Fruit fly (Drosophila melanogaster) whole organism, prepupa: ENCODE measurements around the gene CG10035.
A peak's percentile ranks its signal among the peaks of the same experiment; 100 is the strongest.

Source experiments
- Blimp-1 ChIP-seq: fragments of 200-800 bp; sonication (Bioruptor generic); optimal IDR thresholded peaks from 3 replicates; lab custom pipeline; 2017; ENCODE audit warnings: missing biosample characterization, missing genetic modification characterization, mild to moderate bottlenecking, moderate library complexity, missing genetic modification reagents
- CG10631 ChIP-seq: fragments of 200-800 bp; sonication (Bioruptor generic); optimal IDR thresholded peaks from 2 replicates; lab custom pipeline; 2016; ENCODE audit warnings: missing biosample characterization, missing genetic modification characterization
- CG11294 ChIP-seq: fragments of 200-800 bp; sonication (Bioruptor generic); IDR thresholded peaks from 2 replicates; pipeline ENCODE4 v1.3.6; 2022; ENCODE audit warnings: missing biosample characterization, missing genetic modification characterization
- CG11762 ChIP-seq: fragments of 200-800 bp; sonication (Bioruptor generic); optimal IDR thresholded peaks from 3 replicates; lab custom pipeline; 2016; ENCODE audit warnings: missing biosample characterization, missing genetic modification characterization; ENCODE audit not compliant: insufficient read depth
- CG11902 ChIP-seq: fragments of 200-800 bp; sonication (Bioruptor generic); optimal IDR thresholded peaks from 3 replicates; lab custom pipeline; 2016; ENCODE audit warnings: missing biosample characterization, missing genetic modification characterization
- CG1621 ChIP-seq: fragments of 200-800 bp; sonication (Bioruptor generic); optimal IDR thresholded peaks from 3 replicates; lab custom pipeline; 2018; ENCODE audit warnings: missing biosample characterization, mild to moderate bottlenecking, missing genetic modification characterization
- CG16779 ChIP-seq: fragments of 200-800 bp; sonication (Bioruptor generic); optimal IDR thresholded peaks from 3 replicates; lab custom pipeline; 2017; ENCODE audit warnings: missing biosample characterization, mild to moderate bottlenecking, missing genetic modification characterization
- CG3032 ChIP-seq: fragments of 200-800 bp; optimal IDR thresholded peaks from 2 replicates; lab custom pipeline; 2019; ENCODE audit warnings: missing biosample characterization, mild to moderate bottlenecking, missing genetic modification characterization, moderate library complexity
- CG31627 ChIP-seq: fragments of 200-800 bp; sonication (Bioruptor generic); optimal IDR thresholded peaks from 3 replicates; lab custom pipeline; 2016; ENCODE audit warnings: missing biosample characterization, missing genetic modification characterization
- CG32006 ChIP-seq: fragments of 200-800 bp; sonication (Bioruptor generic); optimal IDR thresholded peaks from 3 replicates; lab custom pipeline; 2017; ENCODE audit warnings: missing biosample characterization, mild to moderate bottlenecking, missing genetic modification characterization
- CG34406 ChIP-seq: fragments of 200-800 bp; sonication (Bioruptor generic); optimal IDR thresholded peaks from 3 replicates; lab custom pipeline; 2016; ENCODE audit warnings: missing biosample characterization, missing genetic modification characterization
- CG3919 ChIP-seq: fragments of 200-800 bp; sonication (Bioruptor generic); optimal IDR thresholded peaks from 3 replicates; lab custom pipeline; 2016; ENCODE audit warnings: missing biosample characterization, missing genetic modification characterization
- CG6276 ChIP-seq: fragments of 200-800 bp; sonication (Bioruptor generic); optimal IDR thresholded peaks from 2 replicates; lab custom pipeline; 2017; ENCODE audit warnings: missing biosample characterization, mild to moderate bottlenecking, missing genetic modification characterization
- CG6792 ChIP-seq: fragments of 200-800 bp; sonication (Bioruptor generic); optimal IDR thresholded peaks from 3 replicates; lab custom pipeline; 2016; ENCODE audit warnings: missing biosample characterization, missing genetic modification characterization
- CG6854 ChIP-seq: fragments of 200-800 bp; sonication (Bioruptor generic); optimal IDR thresholded peaks from 2 replicates; lab custom pipeline; 2017; ENCODE audit warnings: missing biosample characterization, mild to moderate bottlenecking, missing genetic modification characterization
- CG8632 ChIP-seq: fragments of 200-800 bp; sonication (Bioruptor generic); optimal IDR thresholded peaks from 3 replicates; lab custom pipeline; 2016; ENCODE audit warnings: missing biosample characterization, missing genetic modification characterization
- Eip75B ChIP-seq: fragments of 200-800 bp; sonication (Bioruptor generic); optimal IDR thresholded peaks from 3 replicates; lab custom pipeline; 2016; ENCODE audit warnings: missing biosample characterization, missing genetic modification characterization
- Eip78C ChIP-seq: fragments of 200-800 bp; sonication (Bioruptor generic); peaks from one replicate; lab custom pipeline; 2016; ENCODE audit warnings: missing biosample characterization, missing genetic modification characterization
- Ets21C ChIP-seq: fragments of 200-800 bp; sonication (Bioruptor generic); optimal IDR thresholded peaks from 3 replicates; lab custom pipeline; 2016; ENCODE audit warnings: missing biosample characterization, missing genetic modification characterization
- Ets96B ChIP-seq: fragments of 200-800 bp; optimal IDR thresholded peaks from 2 replicates; lab custom pipeline; 2019; ENCODE audit warnings: missing biosample characterization, mild to moderate bottlenecking, missing genetic modification characterization, moderate library complexity
- Gug ChIP-seq: fragments of 200-800 bp; sonication (Bioruptor generic); IDR thresholded peaks from 2 replicates; pipeline ENCODE4 v1.3.6; 2022; ENCODE audit warnings: missing biosample characterization, missing genetic modification characterization
- Hr38 ChIP-seq: sonication (Bioruptor generic); optimal IDR thresholded peaks from 2 replicates; lab custom pipeline; 2016; ENCODE audit warnings: missing biosample characterization, missing genetic modification characterization
- Hr39 ChIP-seq: fragments of 200-800 bp; sonication (Bioruptor generic); optimal IDR thresholded peaks from 2 replicates; lab custom pipeline; 2016; ENCODE audit warnings: missing biosample characterization, missing genetic modification characterization
- Met ChIP-seq: fragments of 200-800 bp; sonication (Bioruptor generic); optimal IDR thresholded peaks from 3 replicates; lab custom pipeline; 2016; ENCODE audit warnings: missing biosample characterization, missing genetic modification characterization
- OdsH ChIP-seq: fragments of 200-800 bp; sonication (Bioruptor generic); optimal IDR thresholded peaks from 3 replicates; lab custom pipeline; 2016; ENCODE audit warnings: missing biosample characterization, missing genetic modification characterization
- Smox ChIP-seq: fragments of 200-800 bp; sonication (Bioruptor generic); optimal IDR thresholded peaks from 3 replicates; lab custom pipeline; 2016; ENCODE audit warnings: missing biosample characterization, missing genetic modification characterization
- Sox14 ChIP-seq: fragments of 200-800 bp; sonication (Bioruptor generic); optimal IDR thresholded peaks from 3 replicates; lab custom pipeline; 2016; ENCODE audit warnings: missing biosample characterization, missing genetic modification characterization
- dac ChIP-seq: fragments of 200-800 bp; sonication (Bioruptor generic); optimal IDR thresholded peaks from 2 replicates; lab custom pipeline; 2017; ENCODE audit warnings: missing biosample characterization, mild to moderate bottlenecking, missing genetic modification characterization
- dsx ChIP-seq: fragments of 200-800 bp; optimal IDR thresholded peaks from 3 replicates; lab custom pipeline; 2019; ENCODE audit warnings: missing biosample characterization, mild to moderate bottlenecking, missing genetic modification characterization, moderate library complexity; ENCODE audit not compliant: poor library complexity, severe bottlenecking
- eg ChIP-seq: fragments of 200-800 bp; sonication (Bioruptor generic); IDR thresholded peaks from 3 replicates; pipeline ENCODE4 v1.3.6; 2022; ENCODE audit warnings: missing biosample characterization, missing genetic modification characterization
- esn ChIP-seq: fragments of 200-800 bp; sonication (Bioruptor generic); optimal IDR thresholded peaks from 2 replicates; lab custom pipeline; 2016; ENCODE audit warnings: missing biosample characterization, mild to moderate bottlenecking, missing genetic modification characterization, moderate library complexity
- fd85E ChIP-seq: fragments of 200-800 bp; sonication (Bioruptor generic); optimal IDR thresholded peaks from 3 replicates; lab custom pipeline; 2016; ENCODE audit warnings: missing biosample characterization, missing genetic modification characterization
- fkh ChIP-seq: fragments of 200-800 bp; sonication (Bioruptor generic); optimal IDR thresholded peaks from 3 replicates; lab custom pipeline; 2017; ENCODE audit warnings: missing biosample characterization, mild to moderate bottlenecking, missing genetic modification characterization, moderate library complexity
- pdm3 ChIP-seq: fragments of 200-800 bp; sonication (Bioruptor generic); optimal IDR thresholded peaks from 3 replicates; lab custom pipeline; 2016; ENCODE audit warnings: missing biosample characterization, missing genetic modification characterization
- salr ChIP-seq, 2 experiments: fragments of 200-800 bp; sonication (Bioruptor generic); optimal IDR thresholded peaks; 3 replicates each; lab custom pipeline; 2016 to 2018; ENCODE audit warnings: missing biosample characterization in 2 of 2, missing genetic modification characterization in 2 of 2, mild to moderate bottlenecking in 1 of 2
- ss ChIP-seq, 2 experiments: fragments of 200-800 bp; sonication (Bioruptor generic); optimal IDR thresholded peaks; 2 replicates in 1 of 2; 3 replicates in 1 of 2; lab custom pipeline; 2017 to 2018; ENCODE audit warnings: mild to moderate bottlenecking in 2 of 2, missing biosample characterization in 2 of 2, missing genetic modification characterization in 2 of 2, moderate library complexity in 1 of 2
- svp ChIP-seq: fragments of 200-800 bp; sonication (Bioruptor generic); peaks from one replicate; lab custom pipeline; 2016; ENCODE audit warnings: missing biosample characterization, missing genetic modification characterization
- topi ChIP-seq: fragments of 200-800 bp; sonication (Bioruptor generic); optimal IDR thresholded peaks from 3 replicates; lab custom pipeline; 2016; ENCODE audit warnings: missing biosample characterization, missing genetic modification characterization
- vri ChIP-seq: fragments of 200-800 bp; sonication (Bioruptor generic); optimal IDR thresholded peaks from 3 replicates; lab custom pipeline; 2016; ENCODE audit warnings: missing biosample characterization, mild to moderate bottlenecking, missing genetic modification characterization

CG10035 gene

dm6 chr3R:12363544-12363943 lies 18.9 kb downstream of the CG10035 start:
- TF ChIP-seq Ets21C: no peak
- no peak for TF ChIP-seq fd85E (GFP tag; lab: Kevin White, UChicago)
- TF ChIP-seq dsx: peak; percentile 50
- TF ChIP-seq CG32006: no peak
- no peak for TF ChIP-seq OdsH (GFP tag; lab: Kevin White, UChicago)
- no peak for TF ChIP-seq topi (GFP tag; lab: Kevin White, UChicago)
- TF ChIP-seq, all 60 proteins: peak for 1

DNA sequence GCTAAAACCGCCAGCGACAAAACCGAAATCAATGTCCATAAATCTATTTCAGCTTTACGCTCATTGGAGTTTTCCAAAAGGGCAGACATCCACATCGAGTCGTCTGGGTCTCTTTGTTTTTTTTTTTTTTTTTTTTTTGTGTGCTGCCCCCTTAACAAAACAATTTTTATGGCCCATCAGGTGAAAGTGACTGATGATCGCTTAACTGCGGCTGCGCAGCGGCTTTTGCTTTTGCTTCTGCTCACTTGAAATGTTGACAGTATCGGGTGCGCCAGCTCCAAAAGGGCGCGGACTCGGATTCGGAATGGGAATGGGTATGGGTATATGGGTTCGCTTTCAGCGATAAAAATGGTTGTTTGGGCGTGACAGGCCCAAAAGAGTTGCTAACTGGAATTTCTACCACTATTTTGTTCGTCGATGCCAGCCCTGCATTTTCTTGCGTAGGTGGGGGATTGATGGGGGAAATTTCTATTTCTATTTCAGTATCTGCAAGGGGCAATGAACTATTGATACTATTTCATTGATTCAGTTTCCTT lies 20.5 kb downstream of the CG10035 start:
- TF ChIP-seq CG16779 (tag; lab: Kevin White, UChicago): no peak
- no peak for TF ChIP-seq Blimp-1 (GFP tag; lab: Kevin White, UChicago)
- TF ChIP-seq CG34406 (GFP tag; lab: Kevin White, UChicago): no peak
- TF ChIP-seq CG11762 (GFP tag; lab: Kevin White, UChicago): no peak
- TF ChIP-seq CG3919 (GFP tag; lab: Kevin White, UChicago): no peak
- TF ChIP-seq OdsH (GFP tag; lab: Kevin White, UChicago): no peak
- TF ChIP-seq eg (GFP tag; lab: Robert Waterston, UW): no peak

- TF ChIP-seq Blimp-1 (GFP tag; lab: Kevin White, UChicago): peak; percentile 75
- peak; percentile 57 for TF ChIP-seq Eip78C (GFP tag; lab: Kevin White, UChicago)
- no peak for TF ChIP-seq Met (GFP tag; lab: Kevin White, UChicago)
- no peak for TF ChIP-seq Hr38
- TF ChIP-seq dac (GFP tag; lab: Kevin White, UChicago): no peak
- TF ChIP-seq Sox14 (GFP tag; lab: Kevin White, UChicago): no peak
- TF ChIP-seq CG3919 (GFP tag; lab: Kevin White, UChicago): peak; percentile 1
- TF ChIP-seq CG6854 (GFP tag; lab: Kevin White, UChicago): peak; percentile 26
- no peak for TF ChIP-seq CG31627 (GFP tag; lab: Kevin White, UChicago)
Observed at dm6 chr3R:12359837-12360236, 22.7 kb downstream of the CG10035 start, which contains the start of gene CG4115. CG4115 (plus strand) TSS chr3R:12360008.

DNA sequence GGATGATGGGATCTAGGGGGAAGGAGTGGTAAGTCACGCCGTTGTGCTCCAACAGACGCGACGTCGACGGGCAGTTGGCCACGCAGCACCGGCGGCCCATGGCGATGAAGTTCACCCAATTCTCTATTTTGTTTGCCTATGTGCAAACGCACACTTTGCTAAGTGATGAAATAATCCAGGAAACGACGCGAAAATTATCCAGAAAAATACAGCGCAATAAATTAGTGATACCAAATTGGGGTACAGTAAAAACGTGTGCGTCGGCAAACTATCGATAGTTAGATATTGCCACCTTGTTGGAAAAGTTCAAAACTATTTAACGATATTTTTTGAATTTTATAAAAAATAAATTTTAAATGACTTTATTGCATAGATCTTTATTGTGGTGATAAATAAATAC lies 26.4 kb downstream of the CG10035 start, which contains the start of gene MBD-R2:
MBD-R2 (minus strand) TSS at position 222 of the 400 bp plus-strand sequence.
- TF ChIP-seq CG6792 (GFP tag; lab: Kevin White, UChicago): no peak
- TF ChIP-seq esn (GFP tag; lab: Kevin White, UChicago): peak; percentile 8

dm6 chr3R:12352003-12352402 lies 30.5 kb downstream of the CG10035 start, which contains the start of gene CG10041:
CG10041 (minus strand) TSS chr3R:12352103.
- no peak for TF ChIP-seq CG34406 (GFP tag; lab: Kevin White, UChicago)
- TF ChIP-seq CG8632 (GFP tag; lab: Kevin White, UChicago): no peak
- no peak for TF ChIP-seq CG11902 (GFP tag; lab: Kevin White, UChicago)
- no peak for TF ChIP-seq eg (GFP tag; lab: Robert Waterston, UW)
- TF ChIP-seq fd85E (GFP tag; lab: Kevin White, UChicago): no peak
- no peak for TF ChIP-seq fkh (GFP tag; lab: Kevin White, UChicago)
- no peak for TF ChIP-seq Met (GFP tag; lab: Kevin White, UChicago)

- TF ChIP-seq CG16779 (tag; lab: Kevin White, UChicago) (no peak), CG6276 (GFP tag; lab: Kevin White, UChicago) (no peak), salr (GFP tag; optimal IDR thresholded peaks at IDR 0.05; lab: Kevin White, UChicago) (no peak), esn (GFP tag; lab: Kevin White, UChicago) (peak; percentile 45), Eip78C (GFP tag; lab: Kevin White, UChicago) (no peak), Smox (GFP tag; lab: Kevin White, UChicago) (no peak), Hr38 (no peak), Hr39 (GFP tag; lab: Kevin White, UChicago) (peak; percentile 21), CG3032 (tag; lab: Kevin White, UChicago) (peak; percentile 12), fd85E (GFP tag; lab: Kevin White, UChicago) (no peak), Met (GFP tag; lab: Kevin White, UChicago) (peak; percentile 28), CG8632 (GFP tag; lab: Kevin White, UChicago) (no peak), pdm3 (GFP tag; lab: Kevin White, UChicago) (peak; percentile 35), vri (GFP tag; lab: Kevin White, UChicago) (no peak), svp (GFP tag; lab: Kevin White, UChicago) (peak; percentile 86), CG11294 (GFP tag; lab: Robert Waterston, UW) (no peak), Eip75B (no peak), CG10631 (GFP tag; lab: Kevin White, UChicago) (no peak), Sox14 (GFP tag; lab: Kevin White, UChicago) (no peak), ss (GFP tag; optimal IDR thresholded peaks at IDR 0.05; lab: Kevin White, UChicago) (no peak), CG1621 (tag; lab: Kevin White, UChicago) (no peak), Gug (GFP tag; lab: Robert Waterston, UW) (no peak), Blimp-1 (GFP tag; lab: Kevin White, UChicago) (no peak), Ets96B (tag; lab: Kevin White, UChicago) (no peak), CG6792 (GFP tag; lab: Kevin White, UChicago) (peak; percentile 18)
Observed at dm6 chr3R:12350497-12350896, 32.0 kb downstream of the CG10035 start, which contains the start of gene CG10038. CG10038 (minus strand) TSS chr3R:12350644.
